Fruit fly (Drosophila melanogaster): ENCODE results near the gene Rel.

The Rel gene

dm6 chr3R:9006129-9006528 lies 41.6 kb downstream of the Rel start, which contains the start of the genes Prosbeta3 and Iru (continued):
- no peak for TF ChIP-seq Rx (GFP tag; IDR thresholded peaks at IDR 0.05)
- TF ChIP-seq crp (GFP tag; optimal IDR thresholded peaks at IDR 0.05): peak in 1 of 2 experiments; percentile 34
- peak; percentile 78 for TF ChIP-seq trem (tag; optimal IDR thresholded peaks at IDR 0.05)
- TF ChIP-seq CG9797 (GFP tag; optimal IDR thresholded peaks at IDR 0.05): peak; percentile 91
- no peak for TF ChIP-seq sqz (GFP tag; optimal IDR thresholded peaks at IDR 0.05)
- no peak for TF ChIP-seq da (GFP tag; optimal IDR thresholded peaks at IDR 0.05)
- TF ChIP-seq CG17829 (tag; optimal IDR thresholded peaks at IDR 0.05): peak; percentile 42
- TF ChIP-seq tll (GFP tag; optimal IDR thresholded peaks at IDR 0.05): peak in 1 of 2 experiments; percentile 85
- TF ChIP-seq CG3281 (GFP tag; optimal IDR thresholded peaks at IDR 0.05): no peak
- TF ChIP-seq YL-1 (GFP tag; optimal IDR thresholded peaks at IDR 0.05): peak; percentile 72
- TF ChIP-seq sens (GFP tag): peak; percentile 86
- TF ChIP-seq Ets65A (GFP tag): peak; percentile 45
- peak; percentile 66 for TF ChIP-seq E2f2 (GFP tag; IDR thresholded peaks at IDR 0.05)
- TF ChIP-seq CG10267 (tag; optimal IDR thresholded peaks at IDR 0.05): peak; percentile 40
- peak; percentile 75 for TF ChIP-seq MBD-R2 (GFP tag; IDR thresholded peaks at IDR 0.05)
- peak; percentile 13 for TF ChIP-seq Nf-YC (tag; optimal IDR thresholded peaks at IDR 0.05)
- TF ChIP-seq Dp (GFP tag; optimal IDR thresholded peaks at IDR 0.05): peak; percentile 58
- no peak for TF ChIP-seq CG15696 (tag; optimal IDR thresholded peaks at IDR 0.05)
- TF ChIP-seq CG2712 (tag; optimal IDR thresholded peaks at IDR 0.05): peak; percentile 20
- TF ChIP-seq CG14710 (tag; optimal IDR thresholded peaks at IDR 0.05): peak; percentile 68
- peak; percentile 8 for TF ChIP-seq grau (tag; optimal IDR thresholded peaks at IDR 0.05)
- TF ChIP-seq Stat92E (GFP tag; optimal IDR thresholded peaks at IDR 0.05): peak in 1 of 3 experiments; percentile 13
- no peak for TF ChIP-seq CG9437 (GFP tag; optimal IDR thresholded peaks at IDR 0.05)
- TF ChIP-seq Abd-B (GFP tag; optimal IDR thresholded peaks at IDR 0.05): peak; percentile 0
- no peak for TF ChIP-seq NC2β (GFP tag; optimal IDR thresholded peaks at IDR 0.05)
- TF ChIP-seq Pdp1 (GFP tag; optimal IDR thresholded peaks at IDR 0.05): peak in 1 of 2 experiments; percentile 45

- no peak for TF ChIP-seq Dad (GFP tag; optimal IDR thresholded peaks at IDR 0.05)
- no peak for TF ChIP-seq row (GFP tag; IDR thresholded peaks at IDR 0.05)
- no peak for TF ChIP-seq CG6272 (GFP tag; IDR thresholded peaks at IDR 0.05)
- no peak for TF ChIP-seq grn (GFP tag; optimal IDR thresholded peaks at IDR 0.05)
- TF ChIP-seq Sry-δ (GFP tag; optimal IDR thresholded peaks at IDR 0.05): peak; percentile 92
- no peak for TF ChIP-seq CG12219 (GFP tag; optimal IDR thresholded peaks at IDR 0.05)
- TF ChIP-seq lbe (GFP tag; optimal IDR thresholded peaks at IDR 0.05): peak; percentile 24
- peak; percentile 83 for TF ChIP-seq unc-4 (GFP tag; IDR thresholded peaks at IDR 0.05; ENCODE audit: partially characterized antibody)
- peak; percentile 72 for TF ChIP-seq sens (GFP tag)
- TF ChIP-seq dati (GFP tag; IDR thresholded peaks at IDR 0.05): no peak
- peak; percentile 57; the same call in 1 of the 3 replicates for TF ChIP-seq CG7963 (GFP tag; IDR thresholded peaks at IDR 0.05; ENCODE audit: partially characterized antibody)
- TF ChIP-seq knrl (GFP tag; IDR thresholded peaks at IDR 0.05; ENCODE audit: partially characterized antibody): peak; percentile 73
- TF ChIP-seq NC2β (GFP tag; optimal IDR thresholded peaks at IDR 0.05): peak; percentile 18
- TF ChIP-seq Fer2 (tag; optimal IDR thresholded peaks at IDR 0.05): no peak
- TF ChIP-seq da (GFP tag; optimal IDR thresholded peaks at IDR 0.05): no peak
- peak; percentile 89 for TF ChIP-seq CG13287 (GFP tag; IDR thresholded peaks at IDR 0.05; ENCODE audit: partially characterized antibody)
- TF ChIP-seq CG8924 (tag; optimal IDR thresholded peaks at IDR 0.05): no peak
- no peak for TF ChIP-seq tin (GFP tag; optimal IDR thresholded peaks at IDR 0.05)
- TF ChIP-seq CG9215 (GFP tag; IDR thresholded peaks at IDR 0.05): no peak
- TF ChIP-seq MTF-1 (GFP tag; optimal IDR thresholded peaks at IDR 0.05; ENCODE audit: borderline replicate concordance): no peak
- TF ChIP-seq CG2712 (tag; optimal IDR thresholded peaks at IDR 0.05): peak; percentile 46
- TF ChIP-seq Ssrp (tag; optimal IDR thresholded peaks at IDR 0.05): no peak
- TF ChIP-seq Dll (GFP tag; IDR thresholded peaks at IDR 0.05; ENCODE audit: partially characterized antibody): peak; percentile 77
- no peak for TF ChIP-seq ro (GFP tag; IDR thresholded peaks at IDR 0.05)
- TF ChIP-seq shn (GFP tag; optimal IDR thresholded peaks at IDR 0.05): no peak
- peak; percentile 84 for TF ChIP-seq Bgb (GFP tag; IDR thresholded peaks at IDR 0.05; ENCODE audit: partially characterized antibody)
Observed at dm6 chr3R:9003600-9004223, 44.1 kb downstream of the Rel start, which contains the start of the genes CG31100 and CG11980. TSS of gene CG31100 (minus strand) at chr3R:9003650. TSS of gene CG11980 (plus strand) at chr3R:9004017.
